Worm (Caenorhabditis elegans) whole organism, late embryonic: ENCODE measurements around the gene T05A7.13.

ENCODE experiments used
- C08G9.2 ChIP-seq: sonication (generic microtip); optimal IDR thresholded peaks from 2 replicates; lab custom pipeline; 2016; ENCODE audit warnings: mild to moderate bottlenecking, missing genetic modification characterization, moderate library complexity, missing compliant biosample characterization
- C38D4.7 ChIP-seq: fragments of 200-800 bp; sonication (Bioruptor generic); optimal IDR thresholded peaks from 2 replicates; lab custom pipeline; 2018; ENCODE audit warnings: mild to moderate bottlenecking, missing genetic modification characterization, moderate library complexity, missing compliant biosample characterization
- F13H6.1 ChIP-seq: sonication (generic microtip); optimal IDR thresholded peaks from 2 replicates; lab custom pipeline; 2016; ENCODE audit warnings: missing genetic modification characterization, missing compliant biosample characterization
- K02D7.2 ChIP-seq: sonication (generic microtip); optimal IDR thresholded peaks from 2 replicates; lab custom pipeline; 2017; ENCODE audit warnings: mild to moderate bottlenecking, missing genetic modification characterization, missing compliant biosample characterization
- Y22D7AL.16 ChIP-seq: sonication (generic microtip); optimal IDR thresholded peaks from 2 replicates; lab custom pipeline; 2016; ENCODE audit warnings: missing genetic modification characterization, missing compliant biosample characterization
- ceh-14 ChIP-seq: sonication (generic microtip); optimal IDR thresholded peaks from 2 replicates; lab custom pipeline; 2016; ENCODE audit warnings: missing genotype, missing genetic modification characterization, missing compliant biosample characterization
- ceh-18 ChIP-seq: sonication (generic microtip); optimal IDR thresholded peaks from 2 replicates; lab custom pipeline; 2016; ENCODE audit warnings: missing genetic modification characterization, missing compliant biosample characterization
- ceh-19 ChIP-seq: fragments of 200-800 bp; sonication (Bioruptor generic); optimal IDR thresholded peaks from 2 replicates; lab custom pipeline; 2018; ENCODE audit warnings: mild to moderate bottlenecking, missing genetic modification characterization, missing compliant biosample characterization
- ceh-2 ChIP-seq: sonication (generic microtip); optimal IDR thresholded peaks from 2 replicates; lab custom pipeline; 2016; ENCODE audit warnings: missing genotype, missing genetic modification characterization, missing compliant biosample characterization
- ceh-24 ChIP-seq: sonication (generic microtip); optimal IDR thresholded peaks from 2 replicates; lab custom pipeline; 2016; ENCODE audit warnings: mild to moderate bottlenecking, missing genetic modification characterization, missing compliant biosample characterization
- ceh-9 ChIP-seq: sonication (generic microtip); optimal IDR thresholded peaks from 2 replicates; lab custom pipeline; 2016; ENCODE audit warnings: mild to moderate bottlenecking, missing genetic modification characterization, inconsistent platforms, missing compliant biosample characterization
- gmeb-2 ChIP-seq: sonication (generic microtip); optimal IDR thresholded peaks from 2 replicates; lab custom pipeline; 2016; ENCODE audit warnings: missing genetic modification characterization, inconsistent platforms, missing compliant biosample characterization
- hlh-8 ChIP-seq: sonication (generic microtip); optimal IDR thresholded peaks from 2 replicates; lab custom pipeline; 2016; ENCODE audit warnings: missing genotype, missing genetic modification characterization, missing compliant biosample characterization
- lin-11 ChIP-seq: fragments of 200-800 bp; sonication (Bioruptor generic); optimal IDR thresholded peaks from 2 replicates; lab custom pipeline; 2018; ENCODE audit warnings: mild to moderate bottlenecking, missing genetic modification characterization, missing compliant biosample characterization
- madf-2 ChIP-seq: sonication (generic microtip); optimal IDR thresholded peaks from 2 replicates; lab custom pipeline; 2017; ENCODE audit warnings: missing genetic modification characterization, missing compliant biosample characterization
- nfya-1 ChIP-seq: sonication (generic microtip); optimal IDR thresholded peaks from 2 replicates; lab custom pipeline; 2017; ENCODE audit warnings: missing genetic modification characterization, mild to moderate bottlenecking, missing compliant biosample characterization, antibody characterized with exemption, moderate library complexity
- nhr-11 ChIP-seq: fragments of 150-350 bp; optimal IDR thresholded peaks from 2 replicates; lab custom pipeline; 2014; ENCODE audit warnings: missing biosample characterization, missing genetic modification characterization
- nhr-232 ChIP-seq: sonication (generic microtip); optimal IDR thresholded peaks from 2 replicates; lab custom pipeline; 2016; ENCODE audit warnings: missing genetic modification characterization, missing compliant biosample characterization
- npax-4 ChIP-seq: sonication (generic microtip); optimal IDR thresholded peaks from 2 replicates; lab custom pipeline; 2016; ENCODE audit warnings: missing genetic modification characterization, missing compliant biosample characterization
- odd-2 ChIP-seq: sonication (generic microtip); optimal IDR thresholded peaks from 2 replicates; lab custom pipeline; 2017; ENCODE audit warnings: antibody characterized with exemption, mild to moderate bottlenecking, missing genetic modification characterization, missing compliant biosample characterization
- pag-3 ChIP-seq: sonication (generic microtip); optimal IDR thresholded peaks from 2 replicates; lab custom pipeline; 2016; ENCODE audit warnings: missing compliant biosample characterization, missing genetic modification characterization, borderline replicate concordance
- pat-9 ChIP-seq: fragments of 200-800 bp; sonication (Bioruptor generic); optimal IDR thresholded peaks from 2 replicates; lab custom pipeline; 2018; ENCODE audit warnings: mild to moderate bottlenecking, missing genetic modification characterization, moderate library complexity, missing compliant biosample characterization
- pax-1 ChIP-seq: fragments of 150-350 bp; optimal IDR thresholded peaks from 2 replicates; lab custom pipeline; 2014; ENCODE audit warnings: missing biosample characterization, missing genetic modification characterization
- pha-2 ChIP-seq: sonication (generic microtip); optimal IDR thresholded peaks from 2 replicates; lab custom pipeline; 2017; ENCODE audit warnings: mild to moderate bottlenecking, missing genetic modification characterization, missing compliant biosample characterization
- pqm-1 ChIP-seq: sonication (generic microtip); optimal IDR thresholded peaks from 2 replicates; lab custom pipeline; 2016; ENCODE audit warnings: missing genetic modification characterization, missing compliant biosample characterization
- ref-2 ChIP-seq: sonication (generic microtip); optimal IDR thresholded peaks from 2 replicates; lab custom pipeline; 2016; ENCODE audit warnings: missing genetic modification characterization, missing compliant biosample characterization
- rnt-1 ChIP-seq: sonication (generic microtip); optimal IDR thresholded peaks from 2 replicates; lab custom pipeline; 2016; ENCODE audit warnings: missing genetic modification characterization, missing compliant biosample characterization
- sdc-2 ChIP-seq: sonication (generic microtip); optimal IDR thresholded peaks from 2 replicates; lab custom pipeline; 2016; ENCODE audit warnings: missing genotype, missing genetic modification characterization, missing compliant biosample characterization
- sox-2 ChIP-seq: fragments of 200-800 bp; sonication (Bioruptor generic); IDR thresholded peaks from 2 replicates; pipeline ENCODE4 v1.3.6; 2022; ENCODE audit warnings: missing genetic modification reagents, missing genetic modification characterization, missing compliant biosample characterization
- tbx-7 ChIP-seq: sonication (generic microtip); optimal IDR thresholded peaks from 2 replicates; lab custom pipeline; 2016; ENCODE audit warnings: missing genotype, missing genetic modification characterization, missing compliant biosample characterization
- ttx-3 ChIP-seq: sonication (generic microtip); optimal IDR thresholded peaks from 2 replicates; lab custom pipeline; 2016; ENCODE audit warnings: missing genetic modification reagents, missing genetic modification characterization, missing compliant biosample characterization
- unc-42 ChIP-seq: sonication (generic microtip); optimal IDR thresholded peaks from 2 replicates; lab custom pipeline; 2016; ENCODE audit warnings: missing genotype, missing genetic modification characterization, missing compliant biosample characterization
- unc-55 ChIP-seq: sonication (generic microtip); optimal IDR thresholded peaks from 2 replicates; lab custom pipeline; 2017; ENCODE audit warnings: missing biosample characterization, missing genetic modification reagents, missing genetic modification characterization
- unc-86 ChIP-seq: sonication (generic microtip); optimal IDR thresholded peaks from 2 replicates; lab custom pipeline; 2016; ENCODE audit warnings: missing genetic modification characterization, missing compliant biosample characterization
- ztf-16 ChIP-seq: sonication (generic microtip); optimal IDR thresholded peaks from 2 replicates; lab custom pipeline; 2017; ENCODE audit warnings: missing genetic modification characterization, missing compliant biosample characterization

The T05A7.13 gene

ce11 chrII:4640748-4641147 is 20.4 kb downstream of the T05A7.13 start:
- TF ChIP-seq pag-3 (tag; lab: Kevin White, UChicago) (no peak), nhr-11 (no peak), nfya-1 (tag; lab: Kevin White, UChicago) (peak; percentile 38), ref-2 (tag; lab: Kevin White, UChicago) (peak; percentile 22)

DNA sequence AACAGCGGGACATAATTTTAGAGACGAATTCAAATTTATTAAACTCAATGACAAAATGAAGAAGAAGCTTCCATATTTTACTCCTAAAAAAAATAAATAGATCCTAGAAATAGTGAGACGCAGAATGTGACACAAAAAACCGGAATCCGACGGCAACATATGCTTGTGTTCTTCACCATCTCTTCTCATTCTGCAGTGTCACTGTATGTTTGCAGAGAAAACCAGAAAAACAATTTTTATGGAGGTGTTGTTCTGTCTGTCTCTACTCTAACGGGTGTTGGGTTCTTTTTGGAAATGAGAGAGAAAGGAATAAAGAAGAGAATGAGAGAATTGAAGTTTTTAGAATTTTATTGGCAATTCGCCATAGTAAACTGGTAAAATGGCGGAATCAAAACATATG is 22.3 kb downstream of the T05A7.13 start:
- no peak for TF ChIP-seq ztf-16 (tag; lab: Kevin White, UChicago)
- TF ChIP-seq unc-86 (tag; lab: Kevin White, UChicago) = no peak
- no peak for TF ChIP-seq sdc-2 (tag; lab: Kevin White, UChicago)
- TF ChIP-seq lin-11 (tag; lab: Kevin White, UChicago) = no peak
- no peak for TF ChIP-seq Y22D7AL.16 (tag; lab: Kevin White, UChicago)
- TF ChIP-seq madf-2 (tag; lab: Kevin White, UChicago) = no peak
- TF ChIP-seq ceh-19 = no peak
- TF ChIP-seq K02D7.2 = no peak
- no peak for TF ChIP-seq unc-42 (tag; lab: Kevin White, UChicago)
- no peak for TF ChIP-seq C38D4.7 (GFP tag; lab: Kevin White, UChicago)
- TF ChIP-seq ceh-2 (tag; lab: Kevin White, UChicago) = no peak
- TF ChIP-seq F13H6.1 (tag; lab: Kevin White, UChicago) = no peak
- TF ChIP-seq ceh-9 (tag; lab: Kevin White, UChicago) = no peak
- TF ChIP-seq unc-55 (GFP tag; lab: Kevin White, UChicago) = no peak
- TF ChIP-seq nhr-11 = no peak
- TF ChIP-seq tbx-7 = no peak
- TF ChIP-seq sox-2 (GFP tag; lab: Robert Waterston, UW) = no peak
- TF ChIP-seq pha-2 (tag; lab: Kevin White, UChicago) = no peak

ce11 chrII:4638241-4638640 is 22.9 kb downstream of the T05A7.13 start, which contains the start of gene che-10:
TSS of gene che-10 (minus strand) at chrII:4638341.
- TF ChIP-seq nhr-232 (tag; lab: Kevin White, UChicago) (no peak), pax-1 (no peak), lin-11 (tag; lab: Kevin White, UChicago) (no peak)

ce11 chrII:4631479-4631878 is 29.7 kb downstream of the T05A7.13 start:
- no peak for TF ChIP-seq npax-4 (tag; lab: Kevin White, UChicago)
- TF ChIP-seq gmeb-2 (tag; lab: Kevin White, UChicago) = no peak
- no peak for TF ChIP-seq unc-86 (tag; lab: Kevin White, UChicago)
- no peak for TF ChIP-seq nhr-11
- TF ChIP-seq ceh-9 (tag; lab: Kevin White, UChicago) = no peak
- TF ChIP-seq odd-2 = no peak
- TF ChIP-seq K02D7.2 = no peak
- no peak for TF ChIP-seq ceh-14 (tag; lab: Kevin White, UChicago)
- TF ChIP-seq C08G9.2 (tag; lab: Kevin White, UChicago) = no peak
- no peak for TF ChIP-seq ceh-18 (tag; lab: Kevin White, UChicago)
- TF ChIP-seq hlh-8 (tag; lab: Kevin White, UChicago) = no peak
- TF ChIP-seq rnt-1 (tag; lab: Kevin White, UChicago) = no peak
- TF ChIP-seq pqm-1 (tag; lab: Kevin White, UChicago) = no peak
- no peak for TF ChIP-seq ttx-3 (tag; lab: Kevin White, UChicago)
- no peak for TF ChIP-seq ceh-24
- no peak for TF ChIP-seq C38D4.7 (GFP tag; lab: Kevin White, UChicago)
- TF ChIP-seq F13H6.1 (tag; lab: Kevin White, UChicago) = no peak
- TF ChIP-seq pat-9 (tag; lab: Kevin White, UChicago) = no peak

ce11 chrII:4626606-4627005 is 34.6 kb downstream of the T05A7.13 start, which contains the start of gene F35D11.1:
TSS of gene F35D11.1 (plus strand) at chrII:4626906.
- TF ChIP-seq K02D7.2 (no peak), gmeb-2 (tag; lab: Kevin White, UChicago) (no peak)
